Worm (Caenorhabditis elegans) whole organism, young adult: ENCODE results near the gene dgk-5.

Experiments
- B0336.3 ChIP-seq: fragments of 200-800 bp; sonication (Bioruptor generic); IDR thresholded peaks from 2 replicates; pipeline ENCODE4 v1.3.6; 2022; ENCODE audit warnings: missing genetic modification characterization, missing compliant biosample characterization
- C17E4.6 ChIP-seq: fragments of 200-800 bp; sonication (Bioruptor generic); IDR thresholded peaks from 2 replicates; pipeline ENCODE4 v1.3.6; 2022; ENCODE audit warnings: missing genetic modification reagents, missing genetic modification characterization, missing compliant biosample characterization
- D2030.7 ChIP-seq: fragments of 200-800 bp; sonication (Bioruptor generic); IDR thresholded peaks from 2 replicates; pipeline ENCODE4 v1.3.6; 2022; ENCODE audit warnings: missing genetic modification reagents, missing genetic modification characterization, missing compliant biosample characterization
- F10E7.11 ChIP-seq: sonication (generic microtip); optimal IDR thresholded peaks from 2 replicates; lab custom pipeline; 2017; ENCODE audit warnings: mild to moderate bottlenecking, missing genetic modification characterization, moderate library complexity, missing compliant biosample characterization
- F23B12.7 ChIP-seq: sonication (generic microtip); optimal IDR thresholded peaks from 2 replicates; lab custom pipeline; 2017; ENCODE audit warnings: missing genetic modification characterization, mild to moderate bottlenecking, missing compliant biosample characterization, antibody characterized with exemption, moderate library complexity; ENCODE audit not compliant: insufficient read depth
- F33H1.4 ChIP-seq: fragments of 200-800 bp; sonication (Bioruptor generic); IDR thresholded peaks from 2 replicates; pipeline ENCODE4 v1.3.6; 2022; ENCODE audit warnings: missing genetic modification reagents, missing genetic modification characterization, missing compliant biosample characterization
- F37B4.10 ChIP-seq: fragments of 200-800 bp; sonication (Bioruptor generic); IDR thresholded peaks from 2 replicates; pipeline ENCODE4 v1.3.6; 2022; ENCODE audit warnings: missing genetic modification characterization, missing compliant biosample characterization
- F55B11.4 ChIP-seq: sonication (generic microtip); optimal IDR thresholded peaks from 2 replicates; lab custom pipeline; 2016; ENCODE audit warnings: missing compliant biosample characterization, missing genetic modification characterization, borderline replicate concordance; ENCODE audit not compliant: insufficient read depth
- F57A8.1 ChIP-seq: fragments of 200-800 bp; sonication (Bioruptor generic); optimal IDR thresholded peaks from 2 replicates; lab custom pipeline; 2018; ENCODE audit warnings: mild to moderate bottlenecking, missing genetic modification characterization, moderate library complexity, missing compliant biosample characterization
- K11D2.4 ChIP-seq: fragments of 200-800 bp; sonication (Bioruptor generic); IDR thresholded peaks from 2 replicates; pipeline ENCODE4 v1.3.6; 2022; ENCODE audit warnings: missing genetic modification reagents, missing genetic modification characterization, missing compliant biosample characterization
- T07F8.4 ChIP-seq: sonication (generic microtip); optimal IDR thresholded peaks from 2 replicates; lab custom pipeline; 2016; ENCODE audit warnings: mild to moderate bottlenecking, missing genetic modification characterization, moderate library complexity, missing compliant biosample characterization
- Y53G8AR.9 ChIP-seq: fragments of 200-800 bp; sonication (Bioruptor generic); conservative IDR thresholded peaks from 2 replicates; pipeline ENCODE4 v1.3.6; 2022; ENCODE audit warnings: missing genetic modification reagents, missing genetic modification characterization, missing compliant biosample characterization
- Y79H2A.3 ChIP-seq: fragments of 200-800 bp; sonication (Bioruptor generic); conservative IDR thresholded peaks from 2 replicates; pipeline ENCODE4 v1.3.6; 2022; ENCODE audit warnings: missing genetic modification reagents, missing genetic modification characterization, missing compliant biosample characterization
- Y95B8A.8 ChIP-seq: fragments of 200-800 bp; sonication (Bioruptor generic); IDR thresholded peaks from 2 replicates; pipeline ENCODE4 v1.3.6; 2022; ENCODE audit warnings: missing genetic modification reagents, missing genetic modification characterization, missing compliant biosample characterization
- akir-1 ChIP-seq: fragments of 200-800 bp; sonication (Bioruptor generic); optimal IDR thresholded peaks from 2 replicates; lab custom pipeline; 2018; ENCODE audit warnings: mild to moderate bottlenecking, missing genetic modification characterization, moderate library complexity, missing compliant biosample characterization
- ama-1 ChIP-seq, 3 experiments: fragments of 150-350 bp in 1 of 3; sonication (generic microtip) in 2 of 3; optimal IDR thresholded peaks; 2 replicates each; lab custom pipeline; 2014 to 2018; ENCODE audit warnings: missing biosample characterization in 2 of 3, missing genetic modification characterization in 2 of 3, missing genetic modification reagents in 2 of 3
- aptf-3 ChIP-seq: fragments of 200-800 bp; sonication (Bioruptor generic); IDR thresholded peaks from 2 replicates; pipeline ENCODE4 v1.3.6; 2022; ENCODE audit warnings: missing genetic modification characterization, missing compliant biosample characterization
- atf-7 ChIP-seq: sonication (generic microtip); optimal IDR thresholded peaks from 2 replicates; lab custom pipeline; 2017; ENCODE audit warnings: mild to moderate bottlenecking, missing genetic modification characterization, missing compliant biosample characterization
- athp-1 ChIP-seq: sonication (generic microtip); optimal IDR thresholded peaks from 2 replicates; lab custom pipeline; 2017; ENCODE audit warnings: mild to moderate bottlenecking, missing genetic modification characterization, missing compliant biosample characterization
- attf-5 ChIP-seq: fragments of 200-800 bp; sonication (Bioruptor generic); optimal IDR thresholded peaks from 2 replicates; lab custom pipeline; 2018; ENCODE audit warnings: mild to moderate bottlenecking, missing genetic modification characterization, missing compliant biosample characterization
- attf-6 ChIP-seq: fragments of 200-800 bp; sonication (Bioruptor generic); IDR thresholded peaks from 2 replicates; pipeline ENCODE4 v1.3.6; 2022; ENCODE audit warnings: missing genetic modification reagents, missing genetic modification characterization, missing compliant biosample characterization
- ccch-3 ChIP-seq: fragments of 200-800 bp; sonication (Bioruptor generic); optimal IDR thresholded peaks from 2 replicates; lab custom pipeline; 2018; ENCODE audit warnings: mild to moderate bottlenecking, missing genetic modification characterization, missing compliant biosample characterization
- ceh-100 ChIP-seq: fragments of 200-800 bp; sonication (Bioruptor generic); IDR thresholded peaks from 2 replicates; pipeline ENCODE4 v1.3.6; 2022; ENCODE audit warnings: missing genetic modification reagents, missing genetic modification characterization, missing compliant biosample characterization
- ceh-40 ChIP-seq: fragments of 200-800 bp; sonication (Bioruptor generic); IDR thresholded peaks from 2 replicates; pipeline ENCODE4 v1.3.6; 2022; ENCODE audit warnings: missing genetic modification characterization, missing compliant biosample characterization
- ceh-58 ChIP-seq: fragments of 200-800 bp; sonication (Bioruptor generic); IDR thresholded peaks from 2 replicates; pipeline ENCODE4 v1.3.6; 2022; ENCODE audit warnings: missing genetic modification characterization, missing compliant biosample characterization
- die-1 ChIP-seq: sonication (generic microtip); optimal IDR thresholded peaks from 2 replicates; lab custom pipeline; 2016; ENCODE audit warnings: missing genotype, mild to moderate bottlenecking, missing genetic modification characterization, missing compliant biosample characterization
- dox-1 ChIP-seq: fragments of 200-800 bp; sonication (Bioruptor generic); IDR thresholded peaks from 2 replicates; pipeline ENCODE4 v1.3.6; 2022; ENCODE audit warnings: missing genetic modification reagents, missing genetic modification characterization, missing compliant biosample characterization
- hmg-1.2 ChIP-seq: fragments of 200-800 bp; sonication (Bioruptor generic); IDR thresholded peaks from 2 replicates; pipeline ENCODE4 v1.3.6; 2022; ENCODE audit warnings: missing genetic modification reagents, missing genetic modification characterization, missing compliant biosample characterization
- hrde-1 ChIP-seq: sonication (generic microtip); optimal IDR thresholded peaks from 2 replicates; lab custom pipeline; 2016; ENCODE audit warnings: missing genetic modification characterization, mild to moderate bottlenecking, missing compliant biosample characterization, moderate library complexity, missing genotype, missing genetic modification reagents, borderline replicate concordance
- hsf-1 ChIP-seq: fragments of 200-800 bp; sonication (Bioruptor generic); IDR thresholded peaks from 2 replicates; pipeline ENCODE4 v1.3.6; 2022; ENCODE audit warnings: missing genetic modification reagents, missing genetic modification characterization, missing compliant biosample characterization
- lin-26 ChIP-seq: fragments of 200-800 bp; sonication (Bioruptor generic); IDR thresholded peaks from 2 replicates; pipeline ENCODE4 v1.3.6; 2022; ENCODE audit warnings: missing genetic modification reagents, missing genetic modification characterization, missing compliant biosample characterization
- lin-54 ChIP-seq: fragments of 200-800 bp; sonication (Bioruptor generic); optimal IDR thresholded peaks from 2 replicates; lab custom pipeline; 2018; ENCODE audit warnings: mild to moderate bottlenecking, missing genetic modification characterization, missing compliant biosample characterization
- madf-10 ChIP-seq: sonication (generic microtip); optimal IDR thresholded peaks from 2 replicates; lab custom pipeline; 2016; ENCODE audit warnings: mild to moderate bottlenecking, missing genetic modification characterization, missing compliant biosample characterization
- madf-3 ChIP-seq: fragments of 200-800 bp; sonication (Bioruptor generic); IDR thresholded peaks from 2 replicates; pipeline ENCODE4 v1.3.6; 2022; ENCODE audit warnings: missing genetic modification reagents, missing genetic modification characterization, missing compliant biosample characterization
- mes-4 ChIP-seq: sonication (generic microtip); optimal IDR thresholded peaks from 2 replicates; lab custom pipeline; 2016; ENCODE audit warnings: missing genotype, missing genetic modification characterization, missing compliant biosample characterization
- nfyb-1 ChIP-seq: fragments of 200-800 bp; sonication (Bioruptor generic); IDR thresholded peaks from 2 replicates; pipeline ENCODE4 v1.3.6; 2022; ENCODE audit warnings: missing genetic modification reagents, missing genetic modification characterization, missing compliant biosample characterization
- nhr-80 ChIP-seq: sonication (generic microtip); optimal IDR thresholded peaks from 2 replicates; lab custom pipeline; 2016; ENCODE audit warnings: missing genetic modification characterization, missing compliant biosample characterization
- pha-4 ChIP-seq: fragments of 150-350 bp; sonication (generic microtip); optimal IDR thresholded peaks from 2 replicates; lab custom pipeline; 2014; ENCODE audit warnings: missing biosample characterization, missing genetic modification reagents, missing genetic modification characterization
- rcor-1 ChIP-seq: fragments of 200-800 bp; sonication (Bioruptor generic); IDR thresholded peaks from 2 replicates; pipeline ENCODE4 v1.3.6; 2022; ENCODE audit warnings: missing genetic modification reagents, missing genetic modification characterization, missing compliant biosample characterization
- repo-1 ChIP-seq: sonication (generic microtip); optimal IDR thresholded peaks from 2 replicates; lab custom pipeline; 2017; ENCODE audit warnings: mild to moderate bottlenecking, missing genetic modification characterization, missing compliant biosample characterization
- snpc-3.4 ChIP-seq: sonication (generic microtip); optimal IDR thresholded peaks from 2 replicates; lab custom pipeline; 2017; ENCODE audit warnings: missing genetic modification characterization, mild to moderate bottlenecking, missing compliant biosample characterization, antibody characterized with exemption, moderate library complexity, missing genotype, missing genetic modification reagents
- sptf-2 ChIP-seq: fragments of 200-800 bp; sonication (Bioruptor generic); optimal IDR thresholded peaks from 2 replicates; lab custom pipeline; 2018; ENCODE audit warnings: mild to moderate bottlenecking, missing genetic modification characterization, missing compliant biosample characterization
- tbp1 ChIP-seq: fragments of 200-800 bp; sonication (Bioruptor generic); optimal IDR thresholded peaks from 2 replicates; lab custom pipeline; 2018; ENCODE audit warnings: mild to moderate bottlenecking, missing genetic modification characterization, missing compliant biosample characterization
- unc-130 ChIP-seq: sonication (generic microtip); optimal IDR thresholded peaks from 2 replicates; lab custom pipeline; 2016; ENCODE audit warnings: missing genetic modification reagents, missing genetic modification characterization, missing compliant biosample characterization
- unc-62 ChIP-seq: fragments of 150-350 bp; optimal IDR thresholded peaks from 2 replicates; lab custom pipeline; 2014; ENCODE audit warnings: missing biosample characterization, missing genetic modification reagents, missing genetic modification characterization
- xnd-1 ChIP-seq: sonication (generic microtip); optimal IDR thresholded peaks from 2 replicates; lab custom pipeline; 2016; ENCODE audit warnings: missing genotype, missing genetic modification reagents, missing genetic modification characterization, missing compliant biosample characterization
- ztf-18 ChIP-seq: sonication (generic microtip); optimal IDR thresholded peaks from 2 replicates; lab custom pipeline; 2016; ENCODE audit warnings: missing genotype, mild to moderate bottlenecking, missing genetic modification characterization, missing compliant biosample characterization
- ztf-25 ChIP-seq: fragments of 200-800 bp; sonication (Bioruptor generic); IDR thresholded peaks from 2 replicates; pipeline ENCODE4 v1.3.6; 2022; ENCODE audit warnings: missing genetic modification reagents, missing genetic modification characterization, missing compliant biosample characterization
- ztf-28 ChIP-seq: fragments of 200-800 bp; sonication (Bioruptor generic); IDR thresholded peaks from 2 replicates; pipeline ENCODE4 v1.3.6; 2022; ENCODE audit warnings: missing genetic modification reagents, missing genetic modification characterization, missing compliant biosample characterization

dgk-5 gene

DNA sequence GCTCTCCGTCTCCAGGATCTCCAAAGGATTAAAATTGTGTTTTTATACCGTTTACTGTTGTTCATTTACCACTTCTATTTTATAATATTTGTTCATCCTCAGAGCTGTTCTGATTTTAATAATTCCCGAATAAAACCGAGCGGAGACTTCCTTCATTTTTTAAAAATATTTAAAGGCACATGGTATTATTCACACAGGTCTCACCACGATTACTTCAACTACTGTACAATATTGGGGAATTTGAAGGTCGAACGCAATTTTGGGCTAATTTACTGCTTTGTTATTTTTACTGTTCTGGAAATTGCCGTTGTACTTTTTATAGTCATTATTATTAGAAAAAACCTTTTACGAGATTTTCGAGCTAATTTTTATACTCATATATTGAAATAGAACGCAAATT lies 20.3 kb upstream of the dgk-5 start (continued):
- peak; percentile 81 for TF ChIP-seq hrde-1 (tag; lab: Kevin White, UChicago)
- TF ChIP-seq tbp1 (GFP tag; lab: Kevin White, UChicago), result peak; percentile 58
- no peak for TF ChIP-seq ccch-3 (GFP tag; lab: Kevin White, UChicago)
- no peak for TF ChIP-seq unc-62
- peak; percentile 28; the same call in 1 of the 2 replicates for TF ChIP-seq B0336.3 (GFP tag; lab: Robert Waterston, UW)
- TF ChIP-seq aptf-3 (GFP tag; lab: Robert Waterston, UW), result no peak
- TF ChIP-seq F57A8.1 (GFP tag; lab: Kevin White, UChicago), result no peak
- TF ChIP-seq Y79H2A.3, result peak; percentile 89
- peak; percentile 73 for TF ChIP-seq D2030.7 (GFP tag; lab: Robert Waterston, UW)
- peak; percentile 81 for TF ChIP-seq athp-1 (tag; lab: Kevin White, UChicago)
- TF ChIP-seq nfyb-1 (GFP tag; lab: Robert Waterston, UW), result peak; percentile 71
- TF ChIP-seq lin-54 (GFP tag; lab: Kevin White, UChicago), result peak; percentile 69
- TF ChIP-seq attf-5 (GFP tag; lab: Kevin White, UChicago), result no peak
- peak; percentile 59 for TF ChIP-seq unc-130 (GFP tag; lab: Kevin White, UChicago)
- no peak for TF ChIP-seq nhr-80 (tag; lab: Kevin White, UChicago)
- TF ChIP-seq F23B12.7, result peak; percentile 82
- no peak for TF ChIP-seq ama-1 (optimal IDR thresholded peaks at IDR 0.05; lab: Kevin White, UChicago)
- peak in 1 of 2 experiments; percentile 69 for TF ChIP-seq ama-1 (GFP tag; optimal IDR thresholded peaks at IDR 0.05; lab: Kevin White, UChicago)
- TF ChIP-seq dox-1 (GFP tag; lab: Robert Waterston, UW), result no peak
- no peak for TF ChIP-seq F55B11.4 (tag; lab: Kevin White, UChicago)
- peak; percentile 63; the same call in 1 of the 2 replicates for TF ChIP-seq hsf-1
- peak; percentile 49 for TF ChIP-seq die-1 (tag; lab: Kevin White, UChicago)
- peak; percentile 86 for TF ChIP-seq madf-3
- TF ChIP-seq ceh-58 (GFP tag; lab: Robert Waterston, UW), result 0 out of 2 replicates have a peak, but pooled peaks have one; percentile 18
- TF ChIP-seq rcor-1 (GFP tag; lab: Robert Waterston, UW), result peak; percentile 25; the same call in 1 of the 2 replicates
- TF ChIP-seq repo-1 (tag; lab: Kevin White, UChicago), result peak; percentile 23
- TF ChIP-seq F33H1.4 (GFP tag; lab: Robert Waterston, UW), result peak; percentile 88
- TF ChIP-seq madf-10 (tag; lab: Kevin White, UChicago), result no peak
- TF ChIP-seq pha-4 (tag; lab: Kevin White, UChicago), result no peak
- TF ChIP-seq ceh-100 (GFP tag; lab: Robert Waterston, UW), result peak; percentile 49
- TF ChIP-seq Y95B8A.8, result peak; percentile 88
- TF ChIP-seq F37B4.10 (GFP tag; lab: Robert Waterston, UW), result no peak
- TF ChIP-seq Y53G8AR.9 (GFP tag; lab: Robert Waterston, UW), result peak; percentile 75
- TF ChIP-seq K11D2.4 (GFP tag; lab: Robert Waterston, UW), result no peak
- no peak for TF ChIP-seq sptf-2 (GFP tag; lab: Kevin White, UChicago)
- 0 out of 2 replicates have a peak, but pooled peaks have one; percentile 66 for TF ChIP-seq C17E4.6 (GFP tag; lab: Robert Waterston, UW)
- peak; percentile 39 for TF ChIP-seq xnd-1 (tag; lab: Kevin White, UChicago)
- TF ChIP-seq mes-4 (tag; lab: Kevin White, UChicago), result peak; percentile 27
- TF ChIP-seq ztf-25, result 0 out of 2 replicates have a peak, but pooled peaks have one; percentile 37
- no peak for TF ChIP-seq ztf-28
- peak; percentile 42 for TF ChIP-seq snpc-3.4 (tag; lab: Kevin White, UChicago)
- TF ChIP-seq T07F8.4 (tag; lab: Kevin White, UChicago), result peak; percentile 6
- no peak for TF ChIP-seq akir-1 (GFP tag; lab: Kevin White, UChicago)
- TF ChIP-seq F10E7.11 (tag; lab: Kevin White, UChicago), result no peak
- TF ChIP-seq hmg-1.2, result peak; percentile 51
- peak; percentile 78 for TF ChIP-seq attf-6
- TF ChIP-seq ceh-40, result 0 out of 2 replicates have a peak, but pooled peaks have one; percentile 74
- TF ChIP-seq ztf-18 (tag; lab: Kevin White, UChicago), result no peak
- peak; percentile 73 for TF ChIP-seq lin-26 (GFP tag; lab: Robert Waterston, UW)
- no peak for TF ChIP-seq atf-7 (tag; lab: Kevin White, UChicago)
